ENCODE assay signal across 1 fruit fly cellular context in the genomic region with DNA sequence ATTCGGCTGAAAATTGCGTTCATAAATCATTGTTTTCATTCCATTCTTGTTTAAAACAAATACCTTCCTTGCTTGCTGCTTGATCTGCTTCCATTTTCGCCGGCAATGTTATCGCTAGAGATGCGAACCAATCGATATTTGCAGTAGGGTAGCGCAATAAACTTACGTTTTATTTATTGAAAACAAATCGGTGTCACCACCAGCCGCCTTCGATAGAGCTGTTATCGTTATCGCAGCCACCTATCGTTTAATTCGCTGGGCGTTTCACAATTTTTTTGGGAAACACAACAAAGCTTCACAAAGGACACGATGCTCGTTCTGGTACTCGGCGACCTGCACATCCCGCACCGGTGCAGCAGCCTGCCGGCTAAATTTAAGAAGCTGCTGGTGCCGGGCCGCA.
A peak's percentile ranks its signal among the peaks of the same experiment; 100 is the strongest.
TF ChIP-seq lines count a peak whose summit lies in the region.

A gene (minus strand): TSS at position 124 of the 400 bp plus-strand sequence.
A gene (plus strand): TSS at position 213 of the 400 bp plus-strand sequence.

TF ChIP-seq in whole organism, embryonic, 481 proteins besides CTCF, POLR2A, EP300 and RAD21 (continued from another document and continues in another):
- TF ChIP-seq klu (GFP tag; IDR thresholded peaks at IDR 0.05; lab: Robert Waterston, UW) (no peak), CG31224 (GFP tag; IDR thresholded peaks at IDR 0.05; lab: Robert Waterston, UW) (peak; percentile 36; the same call in 1 of the 2 replicates), sisA (GFP tag; IDR thresholded peaks at IDR 0.05; lab: Robert Waterston, UW) (no peak), CG2678 (tag; optimal IDR thresholded peaks at IDR 0.05; lab: Kevin White, UChicago) (no peak), ATbp (GFP tag; optimal IDR thresholded peaks at IDR 0.05; lab: Kevin White, UChicago) (no peak), cas (GFP tag; IDR thresholded peaks at IDR 0.05; lab: Robert Waterston, UW) (0 out of 2 replicates have a peak, but pooled peaks have one; percentile 15), CG10274 (GFP tag; optimal IDR thresholded peaks at IDR 0.05; lab: Kevin White, UChicago) (no peak), pfk (GFP tag; optimal IDR thresholded peaks at IDR 0.05; lab: Kevin White, UChicago) (no peak), CG17186 (GFP tag; optimal IDR thresholded peaks at IDR 0.05; lab: Kevin White, UChicago) (no peak), bcd (GFP tag; optimal IDR thresholded peaks at IDR 0.05; lab: Kevin White, UChicago) (no peak), CG2889 (GFP tag; IDR thresholded peaks at IDR 0.05; lab: Robert Waterston, UW) (no peak), CG14860 (GFP tag; IDR thresholded peaks at IDR 0.05; lab: Robert Waterston, UW; ENCODE audit: partially characterized antibody) (peak; percentile 93), CG10959 (GFP tag; IDR thresholded peaks at IDR 0.05; lab: Robert Waterston, UW) (no peak), ttk (GFP tag; IDR thresholded peaks at IDR 0.05; lab: Robert Waterston, UW) (no peak), CG11723 (GFP tag; optimal IDR thresholded peaks at IDR 0.05; lab: Kevin White, UChicago) (no peak), MBD-R2 (GFP tag; IDR thresholded peaks at IDR 0.05; lab: Robert Waterston, UW) (peak; percentile 97), luna (GFP tag; optimal IDR thresholded peaks at IDR 0.05; lab: Kevin White, UChicago) (no peak), Rx (GFP tag; IDR thresholded peaks at IDR 0.05; lab: Robert Waterston, UW) (no peak), CG9727 (GFP tag; optimal IDR thresholded peaks at IDR 0.05; lab: Kevin White, UChicago) (no peak), ase (GFP tag; IDR thresholded peaks at IDR 0.05; lab: Robert Waterston, UW) (no peak), CG18011 (GFP tag; optimal IDR thresholded peaks at IDR 0.05; lab: Kevin White, UChicago) (peak; percentile 37), ci (GFP tag; IDR thresholded peaks at IDR 0.05; lab: Robert Waterston, UW) (peak; percentile 87), CG17829 (tag; optimal IDR thresholded peaks at IDR 0.05; lab: Kevin White, UChicago) (peak; percentile 60), Fer1 (GFP tag; optimal IDR thresholded peaks at IDR 0.05; lab: Kevin White, UChicago) (peak; percentile 46), ERR (GFP tag; optimal IDR thresholded peaks at IDR 0.05; lab: Kevin White, UChicago) (peak; percentile 9), CG13296 (GFP tag; optimal IDR thresholded peaks at IDR 0.05; lab: Kevin White, UChicago) (no peak), CG17328 (GFP tag; IDR thresholded peaks at IDR 0.05; lab: Robert Waterston, UW) (peak; percentile 33; the same call in 1 of the 2 replicates), eyg (GFP tag; optimal IDR thresholded peaks at IDR 0.05; lab: Kevin White, UChicago) (no peak), sens (GFP tag; lab: Kevin White, UChicago) (peak; percentile 35), CG4404 (GFP tag; IDR thresholded peaks at IDR 0.05; lab: Robert Waterston, UW) (no peak), fru (optimal IDR thresholded peaks at IDR 0.05; lab: Kevin White, UChicago) (no peak), pb (GFP tag; optimal IDR thresholded peaks at IDR 0.05; lab: Kevin White, UChicago) (no peak), CG8089 (GFP tag; optimal IDR thresholded peaks at IDR 0.05; lab: Kevin White, UChicago) (no peak), Doc2 (GFP tag; IDR thresholded peaks at IDR 0.05; lab: Robert Waterston, UW) (no peak), Poxn (GFP tag; IDR thresholded peaks at IDR 0.05; lab: Robert Waterston, UW) (no peak), CG1832 (GFP tag; optimal IDR thresholded peaks at IDR 0.05; lab: Kevin White, UChicago) (no peak), Hand (GFP tag; optimal IDR thresholded peaks at IDR 0.05; lab: Kevin White, UChicago) (no peak), CG18764 (GFP tag; optimal IDR thresholded peaks at IDR 0.05; lab: Kevin White, UChicago) (no peak), CG34224 (GFP tag; IDR thresholded peaks at IDR 0.05; lab: Robert Waterston, UW; ENCODE audit: partially characterized antibody) (peak; percentile 99), sd (tag; optimal IDR thresholded peaks at IDR 0.05; lab: Kevin White, UChicago) (no peak), slou (GFP tag; optimal IDR thresholded peaks at IDR 0.05; lab: Kevin White, UChicago) (no peak), CG30403 (GFP tag; optimal IDR thresholded peaks at IDR 0.05; lab: Kevin White, UChicago) (peak; percentile 51), CG17385 (GFP tag; optimal IDR thresholded peaks at IDR 0.05; lab: Kevin White, UChicago) (no peak), Mrtf (GFP tag; IDR thresholded peaks at IDR 0.05; lab: Robert Waterston, UW) (0 out of 3 replicates have a peak, but pooled peaks have one; percentile 21), TFAM (GFP tag; optimal IDR thresholded peaks at IDR 0.05; lab: Kevin White, UChicago) (no peak), CG17912 (GFP tag; optimal IDR thresholded peaks at IDR 0.05; lab: Kevin White, UChicago) (no peak), jing (GFP tag; optimal IDR thresholded peaks at IDR 0.05; lab: Kevin White, UChicago) (no peak), unpg (GFP tag; optimal IDR thresholded peaks at IDR 0.05; lab: Kevin White, UChicago) (no peak), CG3726 (GFP tag; IDR thresholded peaks at IDR 0.05; lab: Robert Waterston, UW) (no peak), CG12236 (GFP tag; optimal IDR thresholded peaks at IDR 0.05; lab: Kevin White, UChicago) (no peak), CG8478 (optimal IDR thresholded peaks at IDR 0.05; lab: Kevin White, UChicago) (no peak), CG3163 (GFP tag; optimal IDR thresholded peaks at IDR 0.05; lab: Kevin White, UChicago) (peak; percentile 11), CG14710 (tag; optimal IDR thresholded peaks at IDR 0.05; lab: Kevin White, UChicago) (peak; percentile 52), bab2 (GFP tag; optimal IDR thresholded peaks at IDR 0.05; lab: Kevin White, UChicago) (peak; percentile 64), Dip3 (GFP tag; optimal IDR thresholded peaks at IDR 0.05; lab: Kevin White, UChicago) (no peak), hb (GFP tag; IDR thresholded peaks at IDR 0.05; lab: Robert Waterston, UW; ENCODE audit: partially characterized antibody) (peak; percentile 94), hkb (optimal IDR thresholded peaks at IDR 0.05; lab: Kevin White, UChicago) (no peak), hkb (GFP tag; IDR thresholded peaks at IDR 0.05; lab: Robert Waterston, UW) (peak; percentile 61), CG4360 (GFP tag; IDR thresholded peaks at IDR 0.05; lab: Robert Waterston, UW) (no peak), CG12659 (GFP tag; optimal IDR thresholded peaks at IDR 0.05; lab: Kevin White, UChicago) (peak; percentile 44), so (GFP tag; IDR thresholded peaks at IDR 0.05; lab: Robert Waterston, UW) (no peak), D19B (GFP tag; optimal IDR thresholded peaks at IDR 0.05; lab: Kevin White, UChicago) (no peak), NFAT (GFP tag; IDR thresholded peaks at IDR 0.05; lab: Robert Waterston, UW) (peak; percentile 66; the same call in 1 of the 2 replicates), Aef1 (GFP tag; IDR thresholded peaks at IDR 0.05; lab: Robert Waterston, UW) (peak; percentile 24; the same call in 1 of the 3 replicates), Atf6 (GFP tag; IDR thresholded peaks at IDR 0.05; lab: Robert Waterston, UW) (peak; percentile 54; the same call in 1 of the 2 replicates), CG4730 (GFP tag; IDR thresholded peaks at IDR 0.05; lab: Robert Waterston, UW) (no peak), CG12391 (tag; optimal IDR thresholded peaks at IDR 0.05; lab: Kevin White, UChicago) (peak; percentile 43), Nf-YB (GFP tag; optimal IDR thresholded peaks at IDR 0.05; lab: Kevin White, UChicago) (no peak), CG12104 (GFP tag; optimal IDR thresholded peaks at IDR 0.05; lab: Kevin White, UChicago) (no peak), CG8944 (GFP tag; optimal IDR thresholded peaks at IDR 0.05; lab: Kevin White, UChicago) (no peak), CG7786 (GFP tag; optimal IDR thresholded peaks at IDR 0.05; lab: Kevin White, UChicago) (peak; percentile 56), nau (GFP tag; optimal IDR thresholded peaks at IDR 0.05; lab: Kevin White, UChicago) (no peak), lmd (GFP tag; IDR thresholded peaks at IDR 0.05; lab: Robert Waterston, UW) (no peak; the same call in 1 of the 2 replicates), pum (GFP tag; optimal IDR thresholded peaks at IDR 0.05; lab: Kevin White, UChicago) (peak; percentile 42), CG11504 (tag; optimal IDR thresholded peaks at IDR 0.05; lab: Kevin White, UChicago) (no peak), HmgZ (tag; optimal IDR thresholded peaks at IDR 0.05; lab: Kevin White, UChicago) (peak; percentile 56), CG7928 (GFP tag; optimal IDR thresholded peaks at IDR 0.05; lab: Kevin White, UChicago) (no peak), gem (tag; optimal IDR thresholded peaks at IDR 0.05; lab: Kevin White, UChicago) (no peak), CG1233 (GFP tag; optimal IDR thresholded peaks at IDR 0.05; lab: Kevin White, UChicago) (no peak), CG7556 (GFP tag; optimal IDR thresholded peaks at IDR 0.05; lab: Kevin White, UChicago) (no peak), CG12744 (GFP tag; optimal IDR thresholded peaks at IDR 0.05; lab: Kevin White, UChicago) (no peak), bowl (GFP tag; IDR thresholded peaks at IDR 0.05; lab: Robert Waterston, UW) (peak; percentile 16; the same call in 1 of the 2 replicates), CG8388 (GFP tag; optimal IDR thresholded peaks at IDR 0.05; lab: Kevin White, UChicago) (no peak), Ada2b (GFP tag; IDR thresholded peaks at IDR 0.05; lab: Robert Waterston, UW) (peak; percentile 47; the same call in 1 of the 2 replicates), zf30C (GFP tag; optimal IDR thresholded peaks at IDR 0.05; lab: Kevin White, UChicago) (no peak), pros (GFP tag; optimal IDR thresholded peaks at IDR 0.05; lab: Kevin White, UChicago) (no peak), CG42726 (GFP tag; IDR thresholded peaks at IDR 0.05; lab: Robert Waterston, UW; ENCODE audit: partially characterized antibody) (peak; percentile 19; the same call in 1 of the 2 replicates), lbe (GFP tag; optimal IDR thresholded peaks at IDR 0.05; lab: Kevin White, UChicago) (no peak), Dp (GFP tag; optimal IDR thresholded peaks at IDR 0.05; lab: Kevin White, UChicago) (peak; percentile 65), CG10366 (GFP tag; IDR thresholded peaks at IDR 0.05; lab: Robert Waterston, UW) (peak; percentile 41; the same call in 1 of the 2 replicates), dm (GFP tag; optimal IDR thresholded peaks at IDR 0.05; lab: Kevin White, UChicago) (peak; percentile 31), CG15269 (tag; optimal IDR thresholded peaks at IDR 0.05; lab: Kevin White, UChicago) (no peak), CG2875 (GFP tag; optimal IDR thresholded peaks at IDR 0.05; lab: Kevin White, UChicago) (no peak), CG4707 (GFP tag; optimal IDR thresholded peaks at IDR 0.05; lab: Kevin White, UChicago) (no peak), lab (GFP tag; optimal IDR thresholded peaks at IDR 0.05; lab: Kevin White, UChicago) (no peak), seq (GFP tag; IDR thresholded peaks at IDR 0.05; lab: Robert Waterston, UW) (no peak), Fer2 (tag; optimal IDR thresholded peaks at IDR 0.05; lab: Kevin White, UChicago) (no peak), repo (GFP tag; optimal IDR thresholded peaks at IDR 0.05; lab: Kevin White, UChicago) (peak; percentile 1), CG30431 (GFP tag; optimal IDR thresholded peaks at IDR 0.05; lab: Kevin White, UChicago) (no peak), ato (GFP tag; IDR thresholded peaks at IDR 0.05; lab: Robert Waterston, UW; ENCODE audit: partially characterized antibody) (peak; percentile 96), CG15514 (GFP tag; optimal IDR thresholded peaks at IDR 0.05; lab: Kevin White, UChicago) (peak; percentile 58), ind (GFP tag; optimal IDR thresholded peaks at IDR 0.05; lab: Kevin White, UChicago) (peak; percentile 56), odd (GFP tag; optimal IDR thresholded peaks at IDR 0.05; lab: Kevin White, UChicago) (no peak), CG11247 (GFP tag; IDR thresholded peaks at IDR 0.05; lab: Robert Waterston, UW) (0 out of 2 replicates have a peak, but pooled peaks have one; percentile 17), pho (GFP tag; optimal IDR thresholded peaks at IDR 0.05; lab: Kevin White, UChicago) (peak; percentile 20), lov (optimal IDR thresholded peaks at IDR 0.05; lab: Kevin White, UChicago) (no peak), lov (GFP tag; IDR thresholded peaks at IDR 0.05; lab: Robert Waterston, UW) (peak; percentile 66; the same call in 1 of the 3 replicates), CG12155 (GFP tag; optimal IDR thresholded peaks at IDR 0.05; lab: Kevin White, UChicago) (peak; percentile 50), CG1603 (tag; optimal IDR thresholded peaks at IDR 0.05; lab: Kevin White, UChicago) (no peak), fu2 (GFP tag; optimal IDR thresholded peaks at IDR 0.05; lab: Kevin White, UChicago) (peak; percentile 49), CG13287 (GFP tag; IDR thresholded peaks at IDR 0.05; lab: Robert Waterston, UW; ENCODE audit: partially characterized antibody) (peak; percentile 95), CG3281 (GFP tag; optimal IDR thresholded peaks at IDR 0.05; lab: Kevin White, UChicago) (no peak), Atf-2 (GFP tag; optimal IDR thresholded peaks at IDR 0.05; lab: Kevin White, UChicago) (no peak), az2 (GFP tag; optimal IDR thresholded peaks at IDR 0.05; lab: Kevin White, UChicago) (peak; percentile 26), H15 (GFP tag; IDR thresholded peaks at IDR 0.05; lab: Robert Waterston, UW) (no peak), amos (GFP tag; IDR thresholded peaks at IDR 0.05; lab: Robert Waterston, UW; ENCODE audit: partially characterized antibody) (peak; percentile 87), CG15073 (GFP tag; optimal IDR thresholded peaks at IDR 0.05; lab: Kevin White, UChicago) (no peak), Mad (GFP tag; optimal IDR thresholded peaks at IDR 0.05; lab: Kevin White, UChicago) (no peak), Myb (GFP tag; optimal IDR thresholded peaks at IDR 0.05; lab: Kevin White, UChicago) (peak; percentile 36), org-1 (GFP tag; optimal IDR thresholded peaks at IDR 0.05; lab: Kevin White, UChicago) (no peak), tio (GFP tag; optimal IDR thresholded peaks at IDR 0.05; lab: Kevin White, UChicago) (no peak), CG3065 (GFP tag; optimal IDR thresholded peaks at IDR 0.05; lab: Kevin White, UChicago) (peak; percentile 18), ara (GFP tag; IDR thresholded peaks at IDR 0.05; lab: Robert Waterston, UW) (peak; percentile 9; the same call in 1 of the 2 replicates), hth (optimal IDR thresholded peaks at IDR 0.05; lab: Kevin White, UChicago) (no peak), CG43689 (GFP tag; IDR thresholded peaks at IDR 0.05; lab: Robert Waterston, UW) (no peak), HHEX (GFP tag; optimal IDR thresholded peaks at IDR 0.05; lab: Kevin White, UChicago) (no peak), CG13775 (GFP tag; optimal IDR thresholded peaks at IDR 0.05; lab: Kevin White, UChicago) (peak; percentile 9), pzg (GFP tag; optimal IDR thresholded peaks at IDR 0.05; lab: Kevin White, UChicago) (peak; percentile 70)
